Fruit fly (Drosophila melanogaster) whole organism, embryonic: ENCODE measurements around the gene Rpt6R.

ENCODE experiments used
- CG10462 ChIP-seq: fragments of 200-800 bp; sonication (Bioruptor generic); optimal IDR thresholded peaks from 2 replicates; lab custom pipeline; 2016; ENCODE audit warnings: missing biosample characterization, missing genetic modification characterization
- CG10565 ChIP-seq: fragments of 200-800 bp; sonication (Bioruptor generic); optimal IDR thresholded peaks from 3 replicates; lab custom pipeline; 2016; ENCODE audit warnings: missing biosample characterization, mild to moderate bottlenecking, missing genetic modification characterization
- CG11504 ChIP-seq: fragments of 200-800 bp; sonication (Bioruptor generic); optimal IDR thresholded peaks from 3 replicates; lab custom pipeline; 2019; ENCODE audit warnings: missing biosample characterization, mild to moderate bottlenecking, missing genetic modification characterization, moderate library complexity
- CG13624 ChIP-seq: fragments of 200-800 bp; sonication (Bioruptor generic); optimal IDR thresholded peaks from 2 replicates; lab custom pipeline; 2016; ENCODE audit warnings: missing biosample characterization, missing genetic modification characterization
- CG14050 ChIP-seq: fragments of 200-800 bp; sonication (Bioruptor generic); IDR thresholded peaks from 3 replicates; pipeline ENCODE4 v1.3.6; 2022; ENCODE audit warnings: missing biosample characterization, missing genetic modification characterization
- CG17361 ChIP-seq: fragments of 200-800 bp; sonication (Bioruptor generic); IDR thresholded peaks from 3 replicates; pipeline ENCODE4 v1.3.6; 2022; ENCODE audit warnings: missing biosample characterization, missing genetic modification characterization
- CG18262 ChIP-seq: fragments of 200-800 bp; optimal IDR thresholded peaks from 3 replicates; lab custom pipeline; 2019; ENCODE audit warnings: missing biosample characterization, mild to moderate bottlenecking, missing genetic modification characterization, moderate library complexity
- CG3065 ChIP-seq: fragments of 200-800 bp; sonication (Bioruptor generic); optimal IDR thresholded peaks from 2 replicates; lab custom pipeline; 2016; ENCODE audit warnings: missing biosample characterization, missing genetic modification characterization
- CG4360 ChIP-seq: fragments of 200-800 bp; sonication (Bioruptor generic); IDR thresholded peaks from 2 replicates; pipeline ENCODE4 v1.3.6; 2022; ENCODE audit warnings: missing biosample characterization, missing genetic modification characterization
- CG4617 ChIP-seq: fragments of 200-800 bp; sonication (Bioruptor generic); optimal IDR thresholded peaks from 3 replicates; lab custom pipeline; 2016; ENCODE audit warnings: missing biosample characterization, missing genetic modification characterization, borderline replicate concordance
- CG7963 ChIP-seq: fragments of 200-800 bp; sonication (Bioruptor generic); IDR thresholded peaks from 3 replicates; pipeline ENCODE4 v1.3.6; 2022; ENCODE audit warnings: missing biosample characterization, missing genetic modification characterization; ENCODE audit not compliant: partially characterized antibody
- CG8281 ChIP-seq: fragments of 200-800 bp; sonication (Bioruptor generic); optimal IDR thresholded peaks from 2 replicates; lab custom pipeline; 2018; ENCODE audit warnings: missing biosample characterization, mild to moderate bottlenecking, missing genetic modification characterization, moderate library complexity
- CG8290 ChIP-seq, 3 experiments: fragments of 200-800 bp; sonication (Bioruptor generic); optimal IDR thresholded peaks; 2 replicates each; lab custom pipeline; 2016 to 2019; ENCODE audit warnings: missing biosample characterization in 3 of 3, missing genetic modification characterization in 3 of 3, mild to moderate bottlenecking in 2 of 3, moderate library complexity in 1 of 3
- CkIIα-i1 ChIP-seq: fragments of 200-800 bp; sonication (Bioruptor generic); IDR thresholded peaks from 2 replicates; pipeline ENCODE4 v1.3.6; 2022; ENCODE audit warnings: missing biosample characterization, missing genetic modification characterization
- Deaf1 ChIP-seq: fragments of 200-800 bp; optimal IDR thresholded peaks from 3 replicates; lab custom pipeline; 2019; ENCODE audit warnings: missing biosample characterization, mild to moderate bottlenecking, missing genetic modification characterization, moderate library complexity
- Eip74EF ChIP-seq, 2 experiments: fragments of 200-800 bp in 1 of 2; fragments of >200 bp in 1 of 2; sonication (Bioruptor generic) in 1 of 2; optimal IDR thresholded peaks; 2 replicates each; lab custom pipeline; 2017 to 2019; ENCODE audit warnings: missing biosample characterization in 2 of 2, missing genetic modification characterization in 2 of 2, mild to moderate bottlenecking in 1 of 2, moderate library complexity in 1 of 2
- Fer1 ChIP-seq: fragments of 200-800 bp; sonication (Bioruptor generic); optimal IDR thresholded peaks from 2 replicates; lab custom pipeline; 2017; ENCODE audit warnings: missing biosample characterization, mild to moderate bottlenecking, missing genetic modification characterization
- Fer2 ChIP-seq: fragments of 200-800 bp; sonication (Bioruptor generic); optimal IDR thresholded peaks from 2 replicates; lab custom pipeline; 2018; ENCODE audit warnings: missing biosample characterization, mild to moderate bottlenecking, missing genetic modification characterization, moderate library complexity
- HLH3B ChIP-seq: fragments of 200-800 bp; sonication (Bioruptor generic); IDR thresholded peaks from 2 replicates; pipeline ENCODE4 v1.3.6; 2022; ENCODE audit warnings: missing biosample characterization, missing genetic modification characterization
- HLH4C ChIP-seq: fragments of 200-800 bp; sonication (Bioruptor generic); IDR thresholded peaks from 3 replicates; pipeline ENCODE4 v1.3.6; 2022; ENCODE audit warnings: missing biosample characterization, missing genetic modification characterization; ENCODE audit not compliant: partially characterized antibody
- Hr51 ChIP-seq, 2 experiments: fragments of 200-800 bp; sonication (Bioruptor generic); optimal IDR thresholded peaks; 2 replicates in 1 of 2; 3 replicates in 1 of 2; lab custom pipeline; 2016 to 2018; ENCODE audit warnings: missing biosample characterization in 2 of 2, missing genetic modification characterization in 2 of 2, mild to moderate bottlenecking in 1 of 2, moderate library complexity in 1 of 2
- MESR4 ChIP-seq: fragments of 200-800 bp; sonication (Bioruptor generic); optimal IDR thresholded peaks from 2 replicates; lab custom pipeline; 2018; ENCODE audit warnings: missing biosample characterization, mild to moderate bottlenecking, missing genetic modification characterization, moderate library complexity
- Nf-YB ChIP-seq: fragments of 200-800 bp; sonication (Bioruptor generic); optimal IDR thresholded peaks from 3 replicates; lab custom pipeline; 2019; ENCODE audit warnings: missing biosample characterization, mild to moderate bottlenecking, missing genetic modification characterization, moderate library complexity
- Pdp1 ChIP-seq, 2 experiments: fragments of 200-800 bp; sonication (Bioruptor generic); optimal IDR thresholded peaks; 3 replicates each; lab custom pipeline; 2016; ENCODE audit warnings: missing biosample characterization in 2 of 2, missing genetic modification characterization in 2 of 2, mild to moderate bottlenecking in 1 of 2, moderate library complexity in 1 of 2
- Rfx ChIP-seq: fragments of 200-800 bp; sonication (Bioruptor generic); IDR thresholded peaks from 2 replicates; pipeline ENCODE4 v1.3.6; 2022; ENCODE audit warnings: missing biosample characterization, missing genetic modification characterization
- Ssrp ChIP-seq: fragments of 200-800 bp; sonication (Bioruptor generic); optimal IDR thresholded peaks from 2 replicates; lab custom pipeline; 2018; ENCODE audit warnings: missing biosample characterization, mild to moderate bottlenecking, missing genetic modification characterization, moderate library complexity
- abd-A ChIP-seq: fragments of 200-800 bp; sonication (Bioruptor generic); optimal IDR thresholded peaks from 3 replicates; lab custom pipeline; 2019; ENCODE audit warnings: missing biosample characterization, mild to moderate bottlenecking, missing genetic modification characterization, moderate library complexity
- bab2 ChIP-seq: fragments of 200-800 bp; sonication (Bioruptor generic); optimal IDR thresholded peaks from 2 replicates; lab custom pipeline; 2016; ENCODE audit warnings: missing biosample characterization, missing genetic modification characterization
- caup ChIP-seq: fragments of 200-800 bp; sonication (Bioruptor generic); optimal IDR thresholded peaks from 3 replicates; lab custom pipeline; 2017; ENCODE audit warnings: missing biosample characterization, mild to moderate bottlenecking, missing genetic modification characterization, moderate library complexity; ENCODE audit not compliant: severe bottlenecking
- cg ChIP-seq: fragments of 200-800 bp; sonication (Bioruptor generic); optimal IDR thresholded peaks from 3 replicates; lab custom pipeline; 2019; ENCODE audit warnings: missing biosample characterization, mild to moderate bottlenecking, missing genetic modification characterization, moderate library complexity
- chm ChIP-seq: fragments of 200-800 bp; sonication (Bioruptor generic); IDR thresholded peaks from 2 replicates; pipeline ENCODE4 v1.3.6; 2022; ENCODE audit warnings: missing biosample characterization, missing genetic modification characterization
- dpn ChIP-seq, 2 experiments: fragments of 200-800 bp; sonication (Bioruptor generic); optimal IDR thresholded peaks; 3 replicates each; lab custom pipeline; 2016; ENCODE audit warnings: missing biosample characterization in 2 of 2, missing genetic modification characterization in 2 of 2
- en ChIP-seq: fragments of 200-800 bp; sonication (Bioruptor generic); optimal IDR thresholded peaks from 2 replicates; lab custom pipeline; 2016; ENCODE audit warnings: missing biosample characterization, missing genetic modification characterization
- grn ChIP-seq: fragments of 200-800 bp; sonication (Bioruptor generic); optimal IDR thresholded peaks from 3 replicates; lab custom pipeline; 2017; ENCODE audit warnings: missing biosample characterization, missing genetic modification characterization
- kay ChIP-seq: fragments of 200-800 bp; sonication (Bioruptor generic); optimal IDR thresholded peaks from 2 replicates; lab custom pipeline; 2016; ENCODE audit warnings: missing biosample characterization, missing genetic modification characterization
- luna ChIP-seq: fragments of 200-800 bp; sonication (Bioruptor generic); optimal IDR thresholded peaks from 2 replicates; lab custom pipeline; 2016; ENCODE audit warnings: missing biosample characterization, missing genetic modification characterization
- mirr ChIP-seq: fragments of 200-800 bp; sonication (Bioruptor generic); optimal IDR thresholded peaks from 3 replicates; lab custom pipeline; 2018; ENCODE audit warnings: missing biosample characterization, mild to moderate bottlenecking, missing genetic modification characterization
- nmo ChIP-seq: fragments of 200-800 bp; sonication (Bioruptor generic); optimal IDR thresholded peaks from 2 replicates; lab custom pipeline; 2018; ENCODE audit warnings: missing biosample characterization, mild to moderate bottlenecking, missing genetic modification characterization, moderate library complexity
- onecut ChIP-seq: fragments of 200-800 bp; sonication (Bioruptor generic); IDR thresholded peaks from 2 replicates; pipeline ENCODE4 v1.3.6; 2022; ENCODE audit warnings: missing biosample characterization, missing genetic modification characterization
- row ChIP-seq: fragments of 200-800 bp; sonication (Bioruptor generic); IDR thresholded peaks from 3 replicates; pipeline ENCODE4 v1.3.6; 2022; ENCODE audit warnings: missing biosample characterization, missing genetic modification characterization
- scrt ChIP-seq: fragments of 200-800 bp; sonication (Bioruptor generic); optimal IDR thresholded peaks from 2 replicates; lab custom pipeline; 2018; ENCODE audit warnings: missing biosample characterization, mild to moderate bottlenecking, missing genetic modification characterization, moderate library complexity
- seq ChIP-seq: fragments of 200-800 bp; sonication (Bioruptor generic); IDR thresholded peaks from 2 replicates; pipeline ENCODE4 v1.3.6; 2022; ENCODE audit warnings: missing biosample characterization, missing genetic modification characterization
- shn ChIP-seq: fragments of 200-800 bp; sonication (Bioruptor generic); optimal IDR thresholded peaks from 3 replicates; lab custom pipeline; 2016; ENCODE audit warnings: missing biosample characterization, missing genetic modification characterization
- sima ChIP-seq: fragments of 200-800 bp; sonication (Bioruptor generic); optimal IDR thresholded peaks from 2 replicates; lab custom pipeline; 2016; ENCODE audit warnings: missing biosample characterization, missing genetic modification characterization
- trem ChIP-seq: fragments of 200-800 bp; optimal IDR thresholded peaks from 3 replicates; lab custom pipeline; 2019; ENCODE audit warnings: missing biosample characterization, mild to moderate bottlenecking, missing genetic modification characterization, moderate library complexity
- unc-4 ChIP-seq: fragments of 200-800 bp; sonication (Bioruptor generic); IDR thresholded peaks from 2 replicates; pipeline ENCODE4 v1.3.6; 2022; ENCODE audit warnings: missing biosample characterization, missing genetic modification characterization; ENCODE audit not compliant: partially characterized antibody
- vvl ChIP-seq: fragments of 200-800 bp; sonication (Bioruptor generic); IDR thresholded peaks from 2 replicates; pipeline ENCODE4 v1.3.6; 2022; ENCODE audit warnings: missing biosample characterization, missing genetic modification characterization

Gene Rpt6R

DNA sequence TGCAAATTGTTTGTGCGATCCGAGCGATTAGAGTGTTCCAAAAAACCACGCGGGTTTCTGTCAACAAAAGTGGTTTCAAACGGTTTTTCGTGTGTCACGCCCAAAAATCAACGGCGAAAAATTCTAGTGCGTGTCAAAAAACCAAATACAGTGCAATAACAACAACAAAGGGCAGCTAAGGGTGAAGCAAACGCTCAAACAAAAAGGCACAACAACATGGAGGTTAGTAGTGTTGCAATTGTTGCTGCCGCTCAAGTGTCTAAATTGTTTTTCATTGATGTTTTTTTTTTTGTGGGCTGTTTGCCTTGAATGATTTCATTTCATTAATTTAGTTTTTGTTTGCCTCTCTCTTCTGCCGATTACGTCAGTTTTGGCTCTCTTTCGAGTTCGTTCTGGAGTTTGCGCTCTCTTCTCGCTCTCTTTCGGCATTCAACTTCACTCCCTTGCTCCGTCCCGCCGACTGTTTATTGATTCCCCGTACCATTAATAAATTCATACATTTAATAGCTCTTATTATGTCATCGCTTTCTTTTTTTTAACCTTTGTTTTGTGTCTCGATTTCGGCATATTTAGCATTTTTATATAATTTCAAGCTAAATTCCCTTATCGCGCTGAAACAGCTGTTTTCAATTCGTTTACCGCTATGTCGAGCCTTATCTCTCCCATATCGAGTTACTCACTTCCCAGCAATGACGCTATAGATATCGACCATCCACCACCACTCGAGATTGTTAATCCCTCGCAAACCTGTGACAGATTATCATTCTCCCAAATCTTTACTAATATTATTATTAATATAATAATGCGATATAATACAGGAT is 20.0 kb downstream of the Rpt6R start (continued):
- TF ChIP-seq luna (no peak), kay (GFP tag; lab: Kevin White, UChicago) (peak; percentile 8), CG11504 (no peak), scrt (peak; percentile 15), en (GFP tag; lab: Kevin White, UChicago) (no peak), vvl (GFP tag; lab: Robert Waterston, UW) (peak; percentile 24; the same call in 1 of the 2 replicates), sima (no peak), chm (GFP tag; lab: Robert Waterston, UW) (no peak), CG17361 (GFP tag; lab: Robert Waterston, UW) (no peak), CG8281 (peak; percentile 1), bab2 (GFP tag; lab: Kevin White, UChicago) (no peak), CkIIα-i1 (GFP tag; lab: Robert Waterston, UW) (no peak), row (GFP tag; lab: Robert Waterston, UW) (0 out of 3 replicates have a peak, but pooled peaks have one; percentile 1), trem (tag; lab: Kevin White, UChicago) (no peak), grn (peak; percentile 58), CG10565 (GFP tag; lab: Kevin White, UChicago) (no peak), HLH3B (0 out of 2 replicates have a peak, but pooled peaks have one; percentile 14), caup (GFP tag; lab: Kevin White, UChicago) (no peak), CG14050 (no peak), CG4360 (peak; percentile 95), MESR4 (GFP tag; lab: Kevin White, UChicago) (peak; percentile 87), shn (GFP tag; lab: Kevin White, UChicago) (no peak), CG18262 (tag; lab: Kevin White, UChicago) (no peak), Ssrp (tag; lab: Kevin White, UChicago) (no peak), onecut (GFP tag; lab: Robert Waterston, UW) (peak; percentile 89), CG10462 (no peak), CG8290 (GFP tag; optimal IDR thresholded peaks at IDR 0.05; lab: Kevin White, UChicago) (no peak), CG8290 (tag; optimal IDR thresholded peaks at IDR 0.05; lab: Kevin White, UChicago) (no peak), Rfx (GFP tag; lab: Robert Waterston, UW) (no peak), CG7963 (GFP tag; lab: Robert Waterston, UW) (no peak), Hr51 (GFP tag; optimal IDR thresholded peaks at IDR 0.05; lab: Kevin White, UChicago) (no peak), abd-A (tag; lab: Kevin White, UChicago) (peak; percentile 45), Nf-YB (GFP tag; lab: Kevin White, UChicago) (no peak), CG4617 (GFP tag; lab: Kevin White, UChicago) (peak; percentile 61), CG3065 (no peak), Fer1 (peak; percentile 19), Eip74EF (GFP tag; optimal IDR thresholded peaks at IDR 0.05; lab: Kevin White, UChicago) (peak in 1 of 2 experiments; percentile 31), cg (no peak), seq (GFP tag; lab: Robert Waterston, UW) (no peak), unc-4 (GFP tag; lab: Robert Waterston, UW) (0 out of 2 replicates have a peak, but pooled peaks have one; percentile 11), nmo (GFP tag; lab: Kevin White, UChicago) (no peak), Deaf1 (tag; lab: Kevin White, UChicago) (no peak), mirr (GFP tag; lab: Kevin White, UChicago) (no peak), HLH4C (no peak), CG13624 (GFP tag; lab: Kevin White, UChicago) (peak; percentile 17), Pdp1 (GFP tag; optimal IDR thresholded peaks at IDR 0.05; lab: Kevin White, UChicago) (peak in 1 of 2 experiments; percentile 93), dpn (GFP tag; optimal IDR thresholded peaks at IDR 0.05; lab: Kevin White, UChicago) (no peak), Fer2 (no peak)
